Fruit fly (Drosophila melanogaster): ENCODE results near the gene rdgB.
A peak's percentile ranks its signal among the peaks of the same experiment; 100 is the strongest.

The rdgB gene

DNA sequence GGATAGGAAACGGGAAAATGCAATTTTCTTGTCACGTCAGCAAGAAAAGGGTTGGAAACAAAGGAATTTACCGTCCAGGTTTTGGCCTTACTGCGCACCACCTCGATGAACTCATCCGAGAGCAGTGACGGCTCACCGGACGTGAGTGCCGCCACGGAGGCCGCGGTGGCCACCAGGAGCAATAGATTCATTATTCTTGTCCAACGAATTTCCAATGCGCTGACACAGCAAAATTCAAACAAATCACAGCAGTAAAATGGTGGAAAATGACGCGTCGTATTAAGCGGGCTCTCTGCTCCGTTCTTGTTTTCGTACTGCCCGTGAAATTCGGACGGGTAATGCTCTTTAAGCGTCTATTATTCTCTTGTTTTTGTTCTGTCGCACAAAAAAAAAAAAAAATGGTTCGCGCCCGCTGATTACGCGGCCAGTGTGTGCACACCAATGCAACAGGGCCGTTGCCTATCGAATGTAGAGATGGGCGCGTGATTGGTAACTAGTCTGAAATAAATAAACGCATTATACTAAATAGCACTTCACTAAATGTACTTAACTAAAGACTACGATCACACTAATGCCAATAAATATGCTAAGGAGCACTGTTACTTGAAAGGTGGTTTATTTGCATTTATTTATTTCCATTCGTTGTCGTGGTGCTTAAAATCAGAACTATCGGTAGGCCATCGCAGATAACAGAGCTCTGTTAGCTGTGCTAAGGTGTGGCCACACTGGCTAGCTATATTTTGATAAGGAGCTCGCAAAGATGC, 19.4 kb downstream of the rdgB start, which contains the start of the genes CtsB and amrt (continued):
- TF ChIP-seq CoRest (tag; optimal IDR thresholded peaks at IDR 0.05) (peak; percentile 65), Dip3 (GFP tag; optimal IDR thresholded peaks at IDR 0.05) (peak; percentile 38), CG12299 (tag; optimal IDR thresholded peaks at IDR 0.05) (no peak), BEAF-32 (GFP tag; optimal IDR thresholded peaks at IDR 0.05) (peak; percentile 93), pum (GFP tag; optimal IDR thresholded peaks at IDR 0.05) (peak; percentile 55), Asciz (GFP tag; optimal IDR thresholded peaks at IDR 0.05) (no peak), Kr (GFP tag; optimal IDR thresholded peaks at IDR 0.05) (peak; percentile 43), tll (GFP tag; optimal IDR thresholded peaks at IDR 0.05) (peak in 1 of 2 experiments; percentile 87), CG11504 (tag; optimal IDR thresholded peaks at IDR 0.05) (no peak), CG14965 (GFP tag; optimal IDR thresholded peaks at IDR 0.05; ENCODE audit: borderline replicate concordance) (no peak), Hr3 (GFP tag; optimal IDR thresholded peaks at IDR 0.05) (peak; percentile 17), HLH54F (GFP tag; optimal IDR thresholded peaks at IDR 0.05) (peak; percentile 67), h (optimal IDR thresholded peaks at IDR 0.05) (no peak), hbn (GFP tag; IDR thresholded peaks at IDR 0.05; ENCODE audit: partially characterized antibody) (peak; percentile 60), lola (GFP tag; optimal IDR thresholded peaks at IDR 0.05) (peak in 1 of 3 experiments; percentile 42), CG8388 (GFP tag; optimal IDR thresholded peaks at IDR 0.05) (peak; percentile 12), grau (tag; optimal IDR thresholded peaks at IDR 0.05) (peak; percentile 50), Ets97D (GFP tag; optimal IDR thresholded peaks at IDR 0.05) (peak; percentile 56), corto (GFP tag; optimal IDR thresholded peaks at IDR 0.05) (no peak), gce (GFP tag; IDR thresholded peaks at IDR 0.05) (no peak), Hand (GFP tag; optimal IDR thresholded peaks at IDR 0.05) (no peak), bab2 (GFP tag; optimal IDR thresholded peaks at IDR 0.05) (peak; percentile 52), odd (GFP tag; optimal IDR thresholded peaks at IDR 0.05) (no peak), CG6791 (GFP tag; IDR thresholded peaks at IDR 0.05; ENCODE audit: partially characterized antibody) (peak; percentile 65; the same call in 2 of the 3 replicates), chm (GFP tag; IDR thresholded peaks at IDR 0.05) (no peak), Hsf (GFP tag; optimal IDR thresholded peaks at IDR 0.05) (peak; percentile 48), CG6854 (GFP tag; optimal IDR thresholded peaks at IDR 0.05) (no peak), NFAT (GFP tag; IDR thresholded peaks at IDR 0.05) (no peak), CG13624 (GFP tag; optimal IDR thresholded peaks at IDR 0.05) (peak; percentile 62), CG13894 (tag; optimal IDR thresholded peaks at IDR 0.05) (no peak), cato (GFP tag; optimal IDR thresholded peaks at IDR 0.05; ENCODE audit: borderline replicate concordance) (no peak), slou (GFP tag; optimal IDR thresholded peaks at IDR 0.05) (no peak), CG2116 (GFP tag; optimal IDR thresholded peaks at IDR 0.05) (peak; percentile 49), CG4404 (GFP tag; IDR thresholded peaks at IDR 0.05) (0 out of 2 replicates have a peak, but pooled peaks have one; percentile 17), MBD-R2 (GFP tag; IDR thresholded peaks at IDR 0.05) (peak; percentile 52), HLHmδ (GFP tag; optimal IDR thresholded peaks at IDR 0.05) (no peak), CG9876 (GFP tag; optimal IDR thresholded peaks at IDR 0.05) (peak; percentile 20), ato (GFP tag; IDR thresholded peaks at IDR 0.05; ENCODE audit: partially characterized antibody) (peak; percentile 40; the same call in 1 of the 2 replicates), CG5245 (GFP tag; optimal IDR thresholded peaks at IDR 0.05) (no peak), CG16863 (GFP tag; optimal IDR thresholded peaks at IDR 0.05) (peak; percentile 17), dmrt99B (tag; optimal IDR thresholded peaks at IDR 0.05) (no peak), nerfin-2 (GFP tag; IDR thresholded peaks at IDR 0.05; ENCODE audit: partially characterized antibody) (peak; percentile 58; the same call in 1 of the 2 replicates), sens-2 (GFP tag; IDR thresholded peaks at IDR 0.05) (no peak), CG17359 (tag; optimal IDR thresholded peaks at IDR 0.05) (peak; percentile 85), CG7357 (GFP tag; IDR thresholded peaks at IDR 0.05) (no peak), CG11085 (GFP tag; IDR thresholded peaks at IDR 0.05) (no peak), caup (GFP tag; optimal IDR thresholded peaks at IDR 0.05; ENCODE audit: severe bottlenecking) (peak; percentile 28), CG33213 (GFP tag; optimal IDR thresholded peaks at IDR 0.05) (peak; percentile 21)
